Worm (Caenorhabditis elegans) whole organism, late embryonic: ENCODE results near the gene acd-4.

ENCODE experiments used
- C08G9.2 ChIP-seq: sonication (generic microtip); optimal IDR thresholded peaks from 2 replicates; lab custom pipeline; 2016; ENCODE audit warnings: mild to moderate bottlenecking, missing genetic modification characterization, moderate library complexity, missing compliant biosample characterization
- K09A11.1 ChIP-seq: sonication (generic microtip); optimal IDR thresholded peaks from 2 replicates; lab custom pipeline; 2017; ENCODE audit warnings: antibody characterized with exemption, mild to moderate bottlenecking, missing genetic modification characterization, missing compliant biosample characterization; ENCODE audit not compliant: insufficient read depth
- ceh-22 ChIP-seq: sonication (generic microtip); optimal IDR thresholded peaks from 2 replicates; lab custom pipeline; 2017; ENCODE audit warnings: missing biosample characterization, missing genetic modification characterization
- ceh-45 ChIP-seq: fragments of 200-800 bp; sonication (Bioruptor generic); IDR thresholded peaks from 2 replicates; pipeline ENCODE4 v1.3.6; 2022; ENCODE audit warnings: missing genetic modification reagents, missing genetic modification characterization, missing compliant biosample characterization
- che-1 ChIP-seq: sonication (generic microtip); optimal IDR thresholded peaks from 2 replicates; lab custom pipeline; 2016; ENCODE audit warnings: mild to moderate bottlenecking, missing genetic modification characterization, missing compliant biosample characterization
- dmd-4 ChIP-seq: sonication (generic microtip); optimal IDR thresholded peaks from 2 replicates; lab custom pipeline; 2016; ENCODE audit warnings: borderline replicate concordance, missing genetic modification characterization, missing compliant biosample characterization
- dve-1 ChIP-seq: sonication (generic microtip); optimal IDR thresholded peaks from 2 replicates; lab custom pipeline; 2017; ENCODE audit warnings: antibody characterized with exemption, mild to moderate bottlenecking, missing genetic modification characterization, missing compliant biosample characterization
- elt-2 ChIP-seq: sonication (generic microtip); optimal IDR thresholded peaks from 2 replicates; lab custom pipeline; 2016; ENCODE audit warnings: missing genetic modification reagents, missing genetic modification characterization, missing compliant biosample characterization
- elt-4 ChIP-seq: sonication (generic microtip); optimal IDR thresholded peaks from 2 replicates; lab custom pipeline; 2016; ENCODE audit warnings: missing genetic modification characterization, missing compliant biosample characterization
- ets-4 ChIP-seq: sonication (generic microtip); optimal IDR thresholded peaks from 2 replicates; lab custom pipeline; 2016; ENCODE audit warnings: missing genetic modification characterization, missing compliant biosample characterization
- fkh-6 ChIP-seq: sonication (generic microtip); optimal IDR thresholded peaks from 2 replicates; lab custom pipeline; 2016; ENCODE audit warnings: missing genetic modification characterization, missing compliant biosample characterization
- gmeb-2 ChIP-seq: sonication (generic microtip); optimal IDR thresholded peaks from 2 replicates; lab custom pipeline; 2016; ENCODE audit warnings: missing genetic modification characterization, inconsistent platforms, missing compliant biosample characterization
- hlh-15 ChIP-seq: sonication (generic microtip); optimal IDR thresholded peaks from 2 replicates; lab custom pipeline; 2016; ENCODE audit warnings: missing genetic modification characterization, missing compliant biosample characterization
- hlh-6 ChIP-seq: sonication (generic microtip); optimal IDR thresholded peaks from 2 replicates; lab custom pipeline; 2016; ENCODE audit warnings: missing genotype, missing genetic modification characterization, missing compliant biosample characterization
- hlh-8 ChIP-seq: sonication (generic microtip); optimal IDR thresholded peaks from 2 replicates; lab custom pipeline; 2016; ENCODE audit warnings: missing genotype, missing genetic modification characterization, missing compliant biosample characterization
- mec-3 ChIP-seq: sonication (generic microtip); optimal IDR thresholded peaks from 2 replicates; lab custom pipeline; 2016; ENCODE audit warnings: borderline replicate concordance, missing genetic modification characterization, missing compliant biosample characterization
- nhr-232 ChIP-seq: sonication (generic microtip); optimal IDR thresholded peaks from 2 replicates; lab custom pipeline; 2016; ENCODE audit warnings: missing genetic modification characterization, missing compliant biosample characterization
- pat-9 ChIP-seq: fragments of 200-800 bp; sonication (Bioruptor generic); optimal IDR thresholded peaks from 2 replicates; lab custom pipeline; 2018; ENCODE audit warnings: mild to moderate bottlenecking, missing genetic modification characterization, moderate library complexity, missing compliant biosample characterization
- pax-1 ChIP-seq: fragments of 150-350 bp; optimal IDR thresholded peaks from 2 replicates; lab custom pipeline; 2014; ENCODE audit warnings: missing biosample characterization, missing genetic modification characterization
- pha-2 ChIP-seq: sonication (generic microtip); optimal IDR thresholded peaks from 2 replicates; lab custom pipeline; 2017; ENCODE audit warnings: mild to moderate bottlenecking, missing genetic modification characterization, missing compliant biosample characterization
- pha-4 ChIP-seq: fragments of 150-350 bp; optimal IDR thresholded peaks from 2 replicates; lab custom pipeline; 2018; ENCODE audit warnings: missing biosample characterization, missing genetic modification reagents, missing genetic modification characterization
- pqm-1 ChIP-seq: sonication (generic microtip); optimal IDR thresholded peaks from 2 replicates; lab custom pipeline; 2016; ENCODE audit warnings: missing genetic modification characterization, missing compliant biosample characterization
- ref-2 ChIP-seq: sonication (generic microtip); optimal IDR thresholded peaks from 2 replicates; lab custom pipeline; 2016; ENCODE audit warnings: missing genetic modification characterization, missing compliant biosample characterization
- sox-2 ChIP-seq: fragments of 200-800 bp; sonication (Bioruptor generic); IDR thresholded peaks from 2 replicates; pipeline ENCODE4 v1.3.6; 2022; ENCODE audit warnings: missing genetic modification reagents, missing genetic modification characterization, missing compliant biosample characterization
- ttx-3 ChIP-seq: sonication (generic microtip); optimal IDR thresholded peaks from 2 replicates; lab custom pipeline; 2016; ENCODE audit warnings: missing genetic modification reagents, missing genetic modification characterization, missing compliant biosample characterization
- unc-3 ChIP-seq, 2 experiments: fragments of 200-800 bp in 1 of 2; sonication (Bioruptor generic) in 1 of 2; sonication (generic microtip) in 1 of 2; conservative IDR thresholded peaks in 1 of 2; optimal IDR thresholded peaks in 1 of 2; 2 replicates each; pipeline versions ENCODE4 v1.3.6 to Lab custom; 2016 to 2022; ENCODE audit warnings: missing compliant biosample characterization in 2 of 2, missing genetic modification characterization in 2 of 2, missing genetic modification reagents in 1 of 2
- unc-55 ChIP-seq: sonication (generic microtip); optimal IDR thresholded peaks from 2 replicates; lab custom pipeline; 2017; ENCODE audit warnings: missing biosample characterization, missing genetic modification reagents, missing genetic modification characterization

Gene acd-4

ce11 chrV:8636907-8637306 lies 1.1 kb upstream of the acd-4 start, which contains the start of gene grl-12:
TSS of gene grl-12 (minus strand) at chrV:8637007.
- TF ChIP-seq sox-2 (no peak), unc-3 (GFP tag; conservative IDR thresholded peaks at IDR 0.05; lab: Robert Waterston, UW) (no peak), unc-3 (tag; optimal IDR thresholded peaks at IDR 0.05; lab: Kevin White, UChicago) (no peak), dve-1 (tag; lab: Kevin White, UChicago) (no peak), C08G9.2 (no peak), pha-4 (tag; lab: Kevin White, UChicago) (no peak), ttx-3 (tag; lab: Kevin White, UChicago) (no peak)

ce11 chrV:8641266-8641665 lies 3.2 kb downstream of the acd-4 start, which contains the start of gene F28A12.3:
TSS of gene F28A12.3 (minus strand) at chrV:8641366.
- TF ChIP-seq elt-4: no peak
- no peak for TF ChIP-seq fkh-6
- no peak for TF ChIP-seq K09A11.1 (tag; lab: Kevin White, UChicago)
- TF ChIP-seq ref-2 (tag; lab: Kevin White, UChicago): no peak

- TF ChIP-seq elt-2 (tag; lab: Kevin White, UChicago) (no peak), pax-1 (tag; lab: Kevin White, UChicago) (no peak), nhr-232 (tag; lab: Kevin White, UChicago) (no peak), pqm-1 (tag; lab: Kevin White, UChicago) (no peak), ceh-22 (tag; lab: Kevin White, UChicago) (no peak), ets-4 (tag; lab: Kevin White, UChicago) (no peak), hlh-15 (tag; lab: Kevin White, UChicago) (no peak), ttx-3 (tag; lab: Kevin White, UChicago) (no peak), hlh-6 (tag; lab: Kevin White, UChicago) (no peak), pha-2 (tag; lab: Kevin White, UChicago) (no peak), che-1 (tag; lab: Kevin White, UChicago) (no peak), unc-3 (GFP tag; conservative IDR thresholded peaks at IDR 0.05; lab: Robert Waterston, UW) (no peak), unc-3 (tag; optimal IDR thresholded peaks at IDR 0.05; lab: Kevin White, UChicago) (no peak)
Measured at ce11 chrV:8643093-8643492, 5.1 kb downstream of the acd-4 start, which contains the start of gene asp-13. TSS of gene asp-13 (minus strand) at chrV:8643193.

ce11 chrV:8648251-8648650 lies 10.2 kb downstream of the acd-4 start:
- no peak for TF ChIP-seq dmd-4 (tag; lab: Kevin White, UChicago)
- TF ChIP-seq elt-2 (tag; lab: Kevin White, UChicago): peak; percentile 81
- no peak for TF ChIP-seq nhr-232 (tag; lab: Kevin White, UChicago)
- no peak for TF ChIP-seq ceh-45 (GFP tag; lab: Robert Waterston, UW)
- TF ChIP-seq gmeb-2 (tag; lab: Kevin White, UChicago): no peak
- no peak for TF ChIP-seq unc-55 (GFP tag; lab: Kevin White, UChicago)
- TF ChIP-seq hlh-6 (tag; lab: Kevin White, UChicago): no peak

ce11 chrV:8650365-8650764 lies 12.3 kb downstream of the acd-4 start:
- TF ChIP-seq pqm-1 (tag; lab: Kevin White, UChicago) (no peak), ceh-22 (tag; lab: Kevin White, UChicago) (no peak), pat-9 (tag; lab: Kevin White, UChicago) (no peak), nhr-232 (tag; lab: Kevin White, UChicago) (no peak), sox-2 (no peak), mec-3 (no peak)

- TF ChIP-seq elt-2 (tag; lab: Kevin White, UChicago) (peak; percentile 98), hlh-8 (no peak), dve-1 (tag; lab: Kevin White, UChicago) (peak; percentile 18)
- TF ChIP-seq, all 69 proteins: peak for 2
Measured at ce11 chrV:8651007-8651711, 13.1 kb downstream of the acd-4 start.
